Fruit fly (Drosophila melanogaster) whole organism, prepupa: ENCODE data around the gene Cad96Cb.

Experiments used
- Blimp-1 ChIP-seq: fragments of 200-800 bp; sonication (Bioruptor generic); optimal IDR thresholded peaks from 3 replicates; lab custom pipeline; 2017; ENCODE audit warnings: missing biosample characterization, missing genetic modification characterization, mild to moderate bottlenecking, moderate library complexity, missing genetic modification reagents
- CG10669 ChIP-seq: fragments of 200-800 bp; sonication (Bioruptor generic); optimal IDR thresholded peaks from 3 replicates; lab custom pipeline; 2018; ENCODE audit warnings: missing biosample characterization, mild to moderate bottlenecking, missing genetic modification characterization, moderate library complexity
- CG11294 ChIP-seq: fragments of 200-800 bp; sonication (Bioruptor generic); IDR thresholded peaks from 2 replicates; pipeline ENCODE4 v1.3.6; 2022; ENCODE audit warnings: missing biosample characterization, missing genetic modification characterization
- CG11762 ChIP-seq: fragments of 200-800 bp; sonication (Bioruptor generic); optimal IDR thresholded peaks from 3 replicates; lab custom pipeline; 2016; ENCODE audit warnings: missing biosample characterization, missing genetic modification characterization; ENCODE audit not compliant: insufficient read depth
- CG11902 ChIP-seq: fragments of 200-800 bp; sonication (Bioruptor generic); optimal IDR thresholded peaks from 3 replicates; lab custom pipeline; 2016; ENCODE audit warnings: missing biosample characterization, missing genetic modification characterization
- CG15336 ChIP-seq: fragments of 200-800 bp; sonication (Bioruptor generic); IDR thresholded peaks from 2 replicates; pipeline ENCODE4 v1.3.6; 2022; ENCODE audit warnings: missing biosample characterization, missing genetic modification characterization
- CG1621 ChIP-seq: fragments of 200-800 bp; sonication (Bioruptor generic); optimal IDR thresholded peaks from 3 replicates; lab custom pipeline; 2018; ENCODE audit warnings: missing biosample characterization, mild to moderate bottlenecking, missing genetic modification characterization
- CG16779 ChIP-seq: fragments of 200-800 bp; sonication (Bioruptor generic); optimal IDR thresholded peaks from 3 replicates; lab custom pipeline; 2017; ENCODE audit warnings: missing biosample characterization, mild to moderate bottlenecking, missing genetic modification characterization
- CG3032 ChIP-seq: fragments of 200-800 bp; optimal IDR thresholded peaks from 2 replicates; lab custom pipeline; 2019; ENCODE audit warnings: missing biosample characterization, mild to moderate bottlenecking, missing genetic modification characterization, moderate library complexity
- CG31627 ChIP-seq: fragments of 200-800 bp; sonication (Bioruptor generic); optimal IDR thresholded peaks from 3 replicates; lab custom pipeline; 2016; ENCODE audit warnings: missing biosample characterization, missing genetic modification characterization
- CG34406 ChIP-seq: fragments of 200-800 bp; sonication (Bioruptor generic); optimal IDR thresholded peaks from 3 replicates; lab custom pipeline; 2016; ENCODE audit warnings: missing biosample characterization, missing genetic modification characterization
- CG4318 ChIP-seq: fragments of 200-800 bp; sonication (Bioruptor generic); optimal IDR thresholded peaks from 3 replicates; lab custom pipeline; 2017; ENCODE audit warnings: missing biosample characterization, mild to moderate bottlenecking, missing genetic modification characterization
- CG6163 ChIP-seq: fragments of 200-800 bp; sonication (Bioruptor generic); IDR thresholded peaks from 3 replicates; pipeline ENCODE4 v1.3.6; 2022; ENCODE audit warnings: missing biosample characterization, missing genetic modification characterization
- CG6276 ChIP-seq: fragments of 200-800 bp; sonication (Bioruptor generic); optimal IDR thresholded peaks from 2 replicates; lab custom pipeline; 2017; ENCODE audit warnings: missing biosample characterization, mild to moderate bottlenecking, missing genetic modification characterization
- CG8119 ChIP-seq: fragments of 200-800 bp; sonication (Bioruptor generic); IDR thresholded peaks from 3 replicates; pipeline ENCODE4 v1.3.6; 2022; ENCODE audit warnings: missing biosample characterization, missing genetic modification characterization
- CG8632 ChIP-seq: fragments of 200-800 bp; sonication (Bioruptor generic); optimal IDR thresholded peaks from 3 replicates; lab custom pipeline; 2016; ENCODE audit warnings: missing biosample characterization, missing genetic modification characterization
- Eip78C ChIP-seq: fragments of 200-800 bp; sonication (Bioruptor generic); peaks from one replicate; lab custom pipeline; 2016; ENCODE audit warnings: missing biosample characterization, missing genetic modification characterization
- Ets21C ChIP-seq: fragments of 200-800 bp; sonication (Bioruptor generic); optimal IDR thresholded peaks from 3 replicates; lab custom pipeline; 2016; ENCODE audit warnings: missing biosample characterization, missing genetic modification characterization
- Gug ChIP-seq: fragments of 200-800 bp; sonication (Bioruptor generic); IDR thresholded peaks from 2 replicates; pipeline ENCODE4 v1.3.6; 2022; ENCODE audit warnings: missing biosample characterization, missing genetic modification characterization
- Hr39 ChIP-seq: fragments of 200-800 bp; sonication (Bioruptor generic); optimal IDR thresholded peaks from 2 replicates; lab custom pipeline; 2016; ENCODE audit warnings: missing biosample characterization, missing genetic modification characterization
- Lpt ChIP-seq: fragments of 200-800 bp; sonication (Bioruptor generic); optimal IDR thresholded peaks from 3 replicates; lab custom pipeline; 2016; ENCODE audit warnings: missing biosample characterization, missing genetic modification characterization
- Met ChIP-seq: fragments of 200-800 bp; sonication (Bioruptor generic); optimal IDR thresholded peaks from 3 replicates; lab custom pipeline; 2016; ENCODE audit warnings: missing biosample characterization, missing genetic modification characterization
- OdsH ChIP-seq: fragments of 200-800 bp; sonication (Bioruptor generic); optimal IDR thresholded peaks from 3 replicates; lab custom pipeline; 2016; ENCODE audit warnings: missing biosample characterization, missing genetic modification characterization
- Sox102F ChIP-seq: fragments of 200-800 bp; sonication (Bioruptor generic); optimal IDR thresholded peaks from 2 replicates; lab custom pipeline; 2016; ENCODE audit warnings: missing biosample characterization, mild to moderate bottlenecking, missing genetic modification characterization
- Sox14 ChIP-seq: fragments of 200-800 bp; sonication (Bioruptor generic); optimal IDR thresholded peaks from 3 replicates; lab custom pipeline; 2016; ENCODE audit warnings: missing biosample characterization, missing genetic modification characterization
- Sox15 ChIP-seq: fragments of 200-800 bp; sonication (Bioruptor generic); optimal IDR thresholded peaks from 3 replicates; lab custom pipeline; 2016; ENCODE audit warnings: missing biosample characterization, missing genetic modification characterization
- achi ChIP-seq: fragments of 200-800 bp; sonication (Bioruptor generic); optimal IDR thresholded peaks from 3 replicates; lab custom pipeline; 2016; ENCODE audit warnings: missing biosample characterization, missing genetic modification characterization
- acj6 ChIP-seq: fragments of 200-800 bp; sonication (Bioruptor generic); optimal IDR thresholded peaks from 3 replicates; lab custom pipeline; 2016; ENCODE audit warnings: missing biosample characterization, missing genetic modification characterization
- eg ChIP-seq: fragments of 200-800 bp; sonication (Bioruptor generic); IDR thresholded peaks from 3 replicates; pipeline ENCODE4 v1.3.6; 2022; ENCODE audit warnings: missing biosample characterization, missing genetic modification characterization
- esn ChIP-seq: fragments of 200-800 bp; sonication (Bioruptor generic); optimal IDR thresholded peaks from 2 replicates; lab custom pipeline; 2016; ENCODE audit warnings: missing biosample characterization, mild to moderate bottlenecking, missing genetic modification characterization, moderate library complexity
- fd59A ChIP-seq: fragments of 200-800 bp; sonication (Bioruptor generic); optimal IDR thresholded peaks from 2 replicates; lab custom pipeline; 2017; ENCODE audit warnings: missing biosample characterization, mild to moderate bottlenecking, missing genetic modification characterization, missing genetic modification reagents
- fkh ChIP-seq: fragments of 200-800 bp; sonication (Bioruptor generic); optimal IDR thresholded peaks from 3 replicates; lab custom pipeline; 2017; ENCODE audit warnings: missing biosample characterization, mild to moderate bottlenecking, missing genetic modification characterization, moderate library complexity
- lz ChIP-seq: fragments of 200-800 bp; sonication (Bioruptor generic); optimal IDR thresholded peaks from 3 replicates; lab custom pipeline; 2016; ENCODE audit warnings: missing biosample characterization, missing genetic modification characterization
- spab ChIP-seq: fragments of 200-800 bp; sonication (Bioruptor generic); optimal IDR thresholded peaks from 2 replicates; lab custom pipeline; 2017; ENCODE audit warnings: missing biosample characterization, mild to moderate bottlenecking, missing genetic modification characterization, missing genetic modification reagents
- vri ChIP-seq: fragments of 200-800 bp; sonication (Bioruptor generic); optimal IDR thresholded peaks from 3 replicates; lab custom pipeline; 2016; ENCODE audit warnings: missing biosample characterization, mild to moderate bottlenecking, missing genetic modification characterization

The Cad96Cb gene

DNA sequence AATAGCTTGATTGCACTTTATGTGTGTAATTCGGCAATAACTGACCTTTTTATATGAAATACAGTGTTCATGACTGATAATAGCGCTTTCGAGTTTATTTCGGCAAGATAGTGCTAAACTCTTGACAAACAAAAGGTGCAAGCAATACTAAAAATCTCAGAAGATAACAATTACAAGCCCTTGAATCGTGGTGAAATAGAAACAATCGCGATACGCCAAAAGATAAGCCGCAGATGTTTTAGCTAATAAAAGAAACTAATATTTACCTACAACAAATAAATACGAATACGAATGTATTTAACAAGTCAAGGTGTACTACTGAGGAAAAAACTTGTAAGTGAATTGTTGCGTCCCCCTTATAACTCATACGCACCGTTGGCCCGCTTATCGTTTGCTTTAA is 43.2 kb upstream of the Cad96Cb start:
- TF ChIP-seq fkh (peak; percentile 71), CG16779 (tag; lab: Kevin White, UChicago) (peak; percentile 2), CG6163 (no peak), vri (GFP tag; lab: Kevin White, UChicago) (peak; percentile 63), Gug (GFP tag; lab: Robert Waterston, UW) (no peak)

dm6 chr3R:25273537-25273936 is 41.4 kb upstream of the Cad96Cb start, which contains the start of gene CG11878:
CG11878 (plus strand) TSS chr3R:25273837.
- TF ChIP-seq CG34406 (GFP tag; lab: Kevin White, UChicago) (no peak), spab (GFP tag; lab: Kevin White, UChicago) (no peak), Hr39 (no peak), eg (GFP tag; lab: Robert Waterston, UW) (no peak), Ets21C (GFP tag; lab: Kevin White, UChicago) (no peak)
- TF ChIP-seq, all 60 proteins: peak for 0

dm6 chr3R:25269909-25270308 is 37.8 kb upstream of the Cad96Cb start, which contains the start of the genes CG11889 and CG11891:
CG11889 (plus strand) TSS chr3R:25270209.
CG11891 (plus strand) TSS chr3R:25270209.
- TF ChIP-seq CG6276, result no peak
- no peak for TF ChIP-seq CG1621 (tag; lab: Kevin White, UChicago)
- TF ChIP-seq Eip78C (GFP tag; lab: Kevin White, UChicago), result no peak
- no peak for TF ChIP-seq fkh
- no peak for TF ChIP-seq CG34406 (GFP tag; lab: Kevin White, UChicago)
- TF ChIP-seq CG31627 (GFP tag; lab: Kevin White, UChicago), result no peak
- TF ChIP-seq CG8119 (GFP tag; lab: Robert Waterston, UW), result no peak
- no peak for TF ChIP-seq CG11762
- no peak for TF ChIP-seq Sox15

dm6 chr3R:25266751-25267150 is 34.6 kb upstream of the Cad96Cb start:
- TF ChIP-seq lz, result no peak
- no peak for TF ChIP-seq fkh
- TF ChIP-seq CG34406 (GFP tag; lab: Kevin White, UChicago), result no peak
- TF ChIP-seq Sox15, result no peak
- no peak for TF ChIP-seq Eip78C (GFP tag; lab: Kevin White, UChicago)
- TF ChIP-seq Sox14, result no peak
- TF ChIP-seq CG16779 (tag; lab: Kevin White, UChicago), result no peak
- no peak for TF ChIP-seq esn (GFP tag; lab: Kevin White, UChicago)
- TF ChIP-seq, all 60 proteins: peak for 0

- TF ChIP-seq CG8119 (GFP tag; lab: Robert Waterston, UW) (no peak), CG8632 (GFP tag; lab: Kevin White, UChicago) (no peak), CG4318 (no peak), CG3032 (no peak), Blimp-1 (GFP tag; lab: Kevin White, UChicago) (no peak), Lpt (GFP tag; lab: Kevin White, UChicago) (no peak), OdsH (GFP tag; lab: Kevin White, UChicago) (no peak), vri (GFP tag; lab: Kevin White, UChicago) (no peak), achi (peak; percentile 45), CG11902 (GFP tag; lab: Kevin White, UChicago) (no peak), spab (GFP tag; lab: Kevin White, UChicago) (no peak), CG11294 (GFP tag; lab: Robert Waterston, UW) (no peak), fd59A (GFP tag; lab: Kevin White, UChicago) (no peak), CG1621 (tag; lab: Kevin White, UChicago) (peak; percentile 33), acj6 (no peak), CG10669 (GFP tag; lab: Kevin White, UChicago) (no peak), Sox102F (GFP tag; lab: Kevin White, UChicago) (no peak), Met (no peak), CG15336 (peak; percentile 31; the same call in 1 of the 2 replicates)
Measured at dm6 chr3R:25265589-25266201, 33.6 kb upstream of the Cad96Cb start, which contains the start of the genes GlnRS and RIOK2. GlnRS (minus strand) TSS chr3R:25265721. RIOK2 (plus strand) TSS chr3R:25265844.
